Worm (Caenorhabditis elegans) whole organism, early embryonic: ENCODE results near the gene Y80D3A.8.
A peak's percentile ranks its signal among the peaks of the same experiment; 100 is the strongest.

ENCODE experiments used
- B0310.2 ChIP-seq: sonication (generic microtip); optimal IDR thresholded peaks from 2 replicates; lab custom pipeline; 2016; ENCODE audit warnings: mild to moderate bottlenecking, missing genetic modification characterization, missing compliant biosample characterization
- F13C5.2 ChIP-seq: sonication (generic microtip); optimal IDR thresholded peaks from 2 replicates; lab custom pipeline; 2017; ENCODE audit warnings: mild to moderate bottlenecking, missing genetic modification characterization, inconsistent platforms, missing compliant biosample characterization
- aly-1 ChIP-seq: sonication (generic microtip); optimal IDR thresholded peaks from 2 replicates; lab custom pipeline; 2016; ENCODE audit warnings: missing genetic modification characterization, missing compliant biosample characterization
- ama-1 ChIP-seq: fragments of 150-350 bp; optimal IDR thresholded peaks from 2 replicates; lab custom pipeline; 2014
- ceh-13 ChIP-seq: fragments of 200-800 bp; sonication (Bioruptor generic); optimal IDR thresholded peaks from 2 replicates; lab custom pipeline; 2018; ENCODE audit warnings: mild to moderate bottlenecking, missing genetic modification characterization, missing compliant biosample characterization
- ceh-36 ChIP-seq: sonication (generic microtip); optimal IDR thresholded peaks from 2 replicates; lab custom pipeline; 2016; ENCODE audit warnings: missing genetic modification characterization, inconsistent platforms, missing compliant biosample characterization
- ets-7 ChIP-seq: sonication (generic microtip); optimal IDR thresholded peaks from 2 replicates; lab custom pipeline; 2016; ENCODE audit warnings: missing genotype, missing genetic modification characterization, missing compliant biosample characterization
- flt-1 ChIP-seq: fragments of 200-800 bp; sonication (Bioruptor generic); IDR thresholded peaks from 2 replicates; pipeline ENCODE4 v1.3.6; 2022; ENCODE audit warnings: missing genetic modification characterization, missing compliant biosample characterization
- hmbx-1 ChIP-seq: sonication (generic microtip); optimal IDR thresholded peaks from 2 replicates; lab custom pipeline; 2016; ENCODE audit warnings: mild to moderate bottlenecking, missing genetic modification characterization, missing compliant biosample characterization
- hmg-4 ChIP-seq: fragments of 200-800 bp; sonication (Bioruptor generic); optimal IDR thresholded peaks from 2 replicates; lab custom pipeline; 2018; ENCODE audit warnings: mild to moderate bottlenecking, missing genetic modification characterization, missing compliant biosample characterization
- hnd-1 ChIP-seq: sonication (generic microtip); optimal IDR thresholded peaks from 2 replicates; lab custom pipeline; 2016; ENCODE audit warnings: missing genetic modification characterization, missing compliant biosample characterization
- pes-1 ChIP-seq: fragments of 200-800 bp; sonication (Bioruptor generic); IDR thresholded peaks from 2 replicates; pipeline ENCODE4 v1.3.6; 2022; ENCODE audit warnings: missing genetic modification reagents, missing genetic modification characterization, missing compliant biosample characterization
- scrt-1 ChIP-seq: fragments of 200-800 bp; sonication (Bioruptor generic); IDR thresholded peaks from 2 replicates; pipeline ENCODE4 v1.3.6; 2022; ENCODE audit warnings: missing genetic modification characterization, missing compliant biosample characterization
- sea-1 ChIP-seq: fragments of 200-800 bp; sonication (Bioruptor generic); conservative IDR thresholded peaks from 2 replicates; pipeline ENCODE4 v1.3.6; 2022; ENCODE audit warnings: missing genetic modification characterization, missing compliant biosample characterization
- tbx-11 ChIP-seq: fragments of 200-800 bp; sonication (Bioruptor generic); IDR thresholded peaks from 2 replicates; pipeline ENCODE4 v1.3.6; 2022; ENCODE audit warnings: missing genetic modification characterization, missing compliant biosample characterization
- tbx-37 ChIP-seq: fragments of 200-800 bp; sonication (Bioruptor generic); conservative IDR thresholded peaks from 2 replicates; pipeline ENCODE4 v1.3.6; 2022; ENCODE audit warnings: missing genetic modification reagents, missing genetic modification characterization, missing compliant biosample characterization
- tra-4 ChIP-seq: sonication (generic microtip); optimal IDR thresholded peaks from 2 replicates; lab custom pipeline; 2017; ENCODE audit warnings: missing genetic modification characterization, missing compliant biosample characterization

Gene Y80D3A.8

ce11 chrV:18940341-18940740 lies at the start of gene Y80D3A.8:
Y80D3A.8 (plus strand) TSS chrV:18940641.
- TF ChIP-seq hnd-1 (tag; lab: Kevin White, UChicago) = no peak
- TF ChIP-seq scrt-1 = no peak

DNA sequence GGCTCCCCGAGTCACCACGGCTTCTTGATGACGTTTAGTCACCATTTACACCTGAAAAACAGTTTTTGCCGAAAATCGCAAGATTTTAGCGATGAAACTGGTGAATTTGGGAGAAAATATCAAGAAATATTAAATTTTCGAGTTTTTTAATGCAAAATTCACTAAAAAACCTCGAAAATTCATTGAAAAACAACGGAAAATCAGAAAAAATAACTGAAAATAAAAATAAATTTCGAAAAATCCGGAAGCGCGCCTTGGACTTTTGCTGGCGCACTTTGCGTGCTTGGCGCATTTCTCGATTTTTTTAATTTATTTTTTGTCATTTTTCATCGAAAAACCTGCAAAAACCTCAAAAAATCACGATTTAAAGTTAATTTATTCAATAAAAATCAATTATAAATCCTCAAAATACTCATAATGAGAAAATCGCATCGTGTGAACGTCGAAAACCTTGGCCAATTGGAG lies 45.5 kb upstream of the Y80D3A.8 start, which contains the start of gene emb-4:
Gene emb-4, minus strand, starts transcription at position 51 of the 465 bp plus-strand sequence.
- no peak for TF ChIP-seq ets-7 (tag; lab: Kevin White, UChicago)
- no peak for TF ChIP-seq hmg-4 (GFP tag; lab: Kevin White, UChicago)
- TF ChIP-seq tbx-37 = no peak
- no peak for TF ChIP-seq aly-1 (tag; lab: Kevin White, UChicago)
- TF ChIP-seq hnd-1 (tag; lab: Kevin White, UChicago) = no peak
- no peak for TF ChIP-seq F13C5.2 (tag; lab: Kevin White, UChicago)
- no peak for TF ChIP-seq pes-1 (GFP tag; lab: Robert Waterston, UW)
- TF ChIP-seq hmbx-1 (tag; lab: Kevin White, UChicago) = no peak
- TF ChIP-seq tra-4 = no peak
- no peak for TF ChIP-seq flt-1 (GFP tag; lab: Robert Waterston, UW)

DNA sequence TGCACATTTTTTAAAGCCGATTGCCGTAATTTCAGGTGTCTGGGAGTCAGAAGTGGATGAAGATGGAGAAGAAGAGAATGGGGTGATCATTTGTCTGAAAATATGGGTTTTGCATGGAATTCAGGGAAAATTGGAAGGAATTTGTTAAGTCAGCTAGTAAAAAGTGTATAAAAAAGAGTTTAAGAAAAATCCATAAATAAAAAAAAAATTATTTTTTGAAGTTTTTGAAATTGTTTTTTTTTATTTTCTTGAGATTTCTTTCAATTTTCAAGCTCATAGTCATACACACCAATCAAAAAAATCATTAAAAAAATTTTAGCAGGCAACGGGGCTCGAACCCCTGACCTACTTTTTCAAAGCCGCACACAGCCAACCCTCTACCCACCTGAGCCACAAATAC lies 40.0 kb upstream of the Y80D3A.8 start, which contains the start of gene nhr-243:
Gene nhr-243, minus strand, starts transcription at position 101 of the 400 bp plus-strand sequence.
- TF ChIP-seq F13C5.2 (tag; lab: Kevin White, UChicago) = no peak
- no peak for TF ChIP-seq pes-1 (GFP tag; lab: Robert Waterston, UW)
- TF ChIP-seq scrt-1 = no peak
- no peak for TF ChIP-seq ama-1 (lab: Kevin White, UChicago)
- TF ChIP-seq B0310.2 = no peak
- TF ChIP-seq tra-4 = no peak
- no peak for TF ChIP-seq ets-7 (tag; lab: Kevin White, UChicago)
- no peak for TF ChIP-seq hnd-1 (tag; lab: Kevin White, UChicago)
- TF ChIP-seq sea-1 (GFP tag; lab: Robert Waterston, UW) = no peak
- TF ChIP-seq tbx-37 = no peak
- no peak for TF ChIP-seq ceh-36 (tag; lab: Kevin White, UChicago)
- no peak for TF ChIP-seq hmg-4 (GFP tag; lab: Kevin White, UChicago)

- no peak for TF ChIP-seq tbx-37
- TF ChIP-seq pes-1 (GFP tag; lab: Robert Waterston, UW) = no peak
- TF ChIP-seq scrt-1 = no peak
- TF ChIP-seq ets-7 (tag; lab: Kevin White, UChicago) = no peak
- TF ChIP-seq flt-1 (GFP tag; lab: Robert Waterston, UW) = no peak
- TF ChIP-seq ceh-36 (tag; lab: Kevin White, UChicago) = no peak
- TF ChIP-seq tbx-11 = no peak
- no peak for TF ChIP-seq tra-4
- TF ChIP-seq hmbx-1 (tag; lab: Kevin White, UChicago) = no peak
- no peak for TF ChIP-seq F13C5.2 (tag; lab: Kevin White, UChicago)
- TF ChIP-seq hmg-4 (GFP tag; lab: Kevin White, UChicago) = no peak
- no peak for TF ChIP-seq aly-1 (tag; lab: Kevin White, UChicago)
- TF ChIP-seq ama-1 (lab: Kevin White, UChicago) = no peak
- TF ChIP-seq ceh-13 (GFP tag; lab: Kevin White, UChicago) = no peak
Measured at ce11 chrV:18901530-18901929, 38.9 kb upstream of the Y80D3A.8 start.

DNA sequence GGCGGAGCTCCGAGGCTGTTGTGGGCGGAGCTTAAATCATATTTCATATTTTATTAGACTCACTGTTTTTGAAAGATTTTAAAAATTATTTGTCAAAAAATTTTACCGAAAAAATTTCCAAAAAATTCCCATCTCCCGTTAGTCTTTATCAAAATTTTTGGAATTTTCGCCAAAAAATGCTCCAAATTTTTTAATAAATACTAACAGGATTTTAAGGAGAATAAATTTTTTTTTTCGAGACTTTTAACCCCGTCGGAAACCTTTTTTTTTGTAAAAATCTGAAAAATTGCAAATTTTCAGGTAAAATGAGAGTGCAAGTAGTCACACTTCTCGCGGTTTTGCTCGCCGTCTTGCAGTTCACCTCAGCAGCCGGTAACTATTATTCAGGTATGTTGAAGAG lies 37.0 kb upstream of the Y80D3A.8 start, which contains the start of gene mihp-2:
Gene mihp-2, plus strand, starts transcription at position 301 of the 400 bp plus-strand sequence.
- no peak for TF ChIP-seq tbx-11
- TF ChIP-seq ets-7 (tag; lab: Kevin White, UChicago) = no peak

ce11 chrV:18907519-18907918 lies 32.9 kb upstream of the Y80D3A.8 start:
- no peak for TF ChIP-seq tra-4
- TF ChIP-seq ceh-13 (GFP tag; lab: Kevin White, UChicago) = no peak
- no peak for TF ChIP-seq scrt-1
- TF ChIP-seq hnd-1 (tag; lab: Kevin White, UChicago) = no peak
- TF ChIP-seq F13C5.2 (tag; lab: Kevin White, UChicago) = no peak
- no peak for TF ChIP-seq hmg-4 (GFP tag; lab: Kevin White, UChicago)
- TF ChIP-seq aly-1 (tag; lab: Kevin White, UChicago) = no peak
- no peak for TF ChIP-seq ama-1 (lab: Kevin White, UChicago)
- no peak for TF ChIP-seq ceh-36 (tag; lab: Kevin White, UChicago)
- no peak for TF ChIP-seq hmbx-1 (tag; lab: Kevin White, UChicago)
- no peak for TF ChIP-seq flt-1 (GFP tag; lab: Robert Waterston, UW)
- no peak for TF ChIP-seq tbx-11
- TF ChIP-seq ets-7 (tag; lab: Kevin White, UChicago) = no peak
- no peak for TF ChIP-seq B0310.2
- TF ChIP-seq sea-1 (GFP tag; lab: Robert Waterston, UW) = no peak
- no peak for TF ChIP-seq pes-1 (GFP tag; lab: Robert Waterston, UW)
- no peak for TF ChIP-seq tbx-37

ce11 chrV:18909682-18910081 lies 30.8 kb upstream of the Y80D3A.8 start:
- TF ChIP-seq B0310.2 (no peak), ceh-36 (tag; lab: Kevin White, UChicago) (peak; percentile 84), flt-1 (GFP tag; lab: Robert Waterston, UW) (no peak)

DNA sequence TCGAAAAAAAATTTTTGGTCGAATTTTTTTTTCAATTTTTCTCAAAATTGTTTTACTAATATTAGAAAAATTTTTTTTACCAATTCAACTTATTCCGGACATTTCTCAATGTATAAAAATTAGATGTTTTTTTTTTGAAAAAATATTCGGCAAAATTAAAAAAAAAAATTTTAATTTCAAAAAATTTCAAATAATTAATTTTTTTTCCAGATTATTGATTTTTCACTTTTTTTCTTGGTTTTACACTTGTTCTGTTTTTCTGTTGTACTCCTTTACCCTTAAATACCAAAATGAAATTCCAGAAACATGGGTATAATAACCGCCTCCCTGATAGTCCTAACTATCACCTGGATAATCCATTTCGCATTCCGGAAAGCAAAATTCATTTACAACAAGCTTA lies 28.7 kb upstream of the Y80D3A.8 start, which contains the start of gene cyp-42A1:
Gene cyp-42A1, plus strand, starts transcription at position 301 of the 400 bp plus-strand sequence.
- no peak for TF ChIP-seq ceh-36 (tag; lab: Kevin White, UChicago)
- no peak for TF ChIP-seq B0310.2
- no peak for TF ChIP-seq ceh-13 (GFP tag; lab: Kevin White, UChicago)
- TF ChIP-seq ama-1 (lab: Kevin White, UChicago) = no peak
- TF ChIP-seq aly-1 (tag; lab: Kevin White, UChicago) = no peak
